Worm (Caenorhabditis elegans) whole organism, L3 larva: ENCODE measurements around the gene tbck-1.

ENCODE experiments used
- ceh-82 ChIP-seq: fragments of 150-350 bp; optimal IDR thresholded peaks from 2 replicates; lab custom pipeline; 2014; ENCODE audit warnings: missing biosample characterization, missing genetic modification characterization
- fkh-10 ChIP-seq: sonication (generic microtip); optimal IDR thresholded peaks from 2 replicates; lab custom pipeline; 2017; ENCODE audit warnings: missing biosample characterization, missing genetic modification reagents, missing genetic modification characterization
- pha-4 ChIP-seq: fragments of 150-350 bp; optimal IDR thresholded peaks from 2 replicates; lab custom pipeline; 2014; ENCODE audit warnings: missing biosample characterization, missing genetic modification reagents, missing genetic modification characterization
- ztf-11 ChIP-seq: fragments of 150-350 bp; optimal IDR thresholded peaks from 2 replicates; lab custom pipeline; 2014; ENCODE audit warnings: missing biosample characterization, missing genetic modification characterization

DNA sequence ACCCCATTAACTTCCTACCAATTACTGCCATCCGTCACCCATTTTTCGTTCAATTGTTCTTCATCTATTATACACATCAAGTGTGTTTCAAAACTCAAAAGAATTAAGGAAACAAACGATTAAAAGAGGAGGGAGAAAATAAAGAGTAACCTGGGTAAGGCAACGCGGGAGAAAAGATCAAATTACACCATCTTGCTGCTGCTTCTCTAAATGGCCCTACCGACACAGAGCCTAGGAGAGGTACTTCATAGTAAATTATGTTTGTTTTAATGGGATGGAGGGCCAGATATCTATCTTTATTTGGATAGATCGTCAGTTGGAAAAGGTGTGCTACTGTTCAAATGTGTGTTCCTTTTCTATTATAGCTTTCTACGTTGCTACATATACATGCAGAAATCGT, 13.0 kb upstream of the tbck-1 start:
- TF ChIP-seq fkh-10 (GFP tag; lab: Kevin White, UChicago) (no peak), ztf-11 (no peak), ceh-82 (tag; lab: Kevin White, UChicago) (no peak), pha-4 (tag; lab: Kevin White, UChicago) (no peak)
